Fruit fly (Drosophila melanogaster) whole organism, prepupa: ENCODE results near the gene Tusp.

Source experiments
- Blimp-1 ChIP-seq: fragments of 200-800 bp; sonication (Bioruptor generic); optimal IDR thresholded peaks from 3 replicates; lab custom pipeline; 2017; ENCODE audit warnings: missing biosample characterization, missing genetic modification characterization, mild to moderate bottlenecking, moderate library complexity, missing genetic modification reagents
- CG10631 ChIP-seq: fragments of 200-800 bp; sonication (Bioruptor generic); optimal IDR thresholded peaks from 2 replicates; lab custom pipeline; 2016; ENCODE audit warnings: missing biosample characterization, missing genetic modification characterization
- CG10669 ChIP-seq: fragments of 200-800 bp; sonication (Bioruptor generic); optimal IDR thresholded peaks from 3 replicates; lab custom pipeline; 2018; ENCODE audit warnings: missing biosample characterization, mild to moderate bottlenecking, missing genetic modification characterization, moderate library complexity
- CG11294 ChIP-seq: fragments of 200-800 bp; sonication (Bioruptor generic); IDR thresholded peaks from 2 replicates; pipeline ENCODE4 v1.3.6; 2022; ENCODE audit warnings: missing biosample characterization, missing genetic modification characterization
- CG11762 ChIP-seq: fragments of 200-800 bp; sonication (Bioruptor generic); optimal IDR thresholded peaks from 3 replicates; lab custom pipeline; 2016; ENCODE audit warnings: missing biosample characterization, missing genetic modification characterization; ENCODE audit not compliant: insufficient read depth
- CG11902 ChIP-seq: fragments of 200-800 bp; sonication (Bioruptor generic); optimal IDR thresholded peaks from 3 replicates; lab custom pipeline; 2016; ENCODE audit warnings: missing biosample characterization, missing genetic modification characterization
- CG15336 ChIP-seq: fragments of 200-800 bp; sonication (Bioruptor generic); IDR thresholded peaks from 2 replicates; pipeline ENCODE4 v1.3.6; 2022; ENCODE audit warnings: missing biosample characterization, missing genetic modification characterization
- CG1621 ChIP-seq: fragments of 200-800 bp; sonication (Bioruptor generic); optimal IDR thresholded peaks from 3 replicates; lab custom pipeline; 2018; ENCODE audit warnings: missing biosample characterization, mild to moderate bottlenecking, missing genetic modification characterization
- CG16779 ChIP-seq: fragments of 200-800 bp; sonication (Bioruptor generic); optimal IDR thresholded peaks from 3 replicates; lab custom pipeline; 2017; ENCODE audit warnings: missing biosample characterization, mild to moderate bottlenecking, missing genetic modification characterization
- CG3032 ChIP-seq: fragments of 200-800 bp; optimal IDR thresholded peaks from 2 replicates; lab custom pipeline; 2019; ENCODE audit warnings: missing biosample characterization, mild to moderate bottlenecking, missing genetic modification characterization, moderate library complexity
- CG31627 ChIP-seq: fragments of 200-800 bp; sonication (Bioruptor generic); optimal IDR thresholded peaks from 3 replicates; lab custom pipeline; 2016; ENCODE audit warnings: missing biosample characterization, missing genetic modification characterization
- CG32006 ChIP-seq: fragments of 200-800 bp; sonication (Bioruptor generic); optimal IDR thresholded peaks from 3 replicates; lab custom pipeline; 2017; ENCODE audit warnings: missing biosample characterization, mild to moderate bottlenecking, missing genetic modification characterization
- CG34406 ChIP-seq: fragments of 200-800 bp; sonication (Bioruptor generic); optimal IDR thresholded peaks from 3 replicates; lab custom pipeline; 2016; ENCODE audit warnings: missing biosample characterization, missing genetic modification characterization
- CG3919 ChIP-seq: fragments of 200-800 bp; sonication (Bioruptor generic); optimal IDR thresholded peaks from 3 replicates; lab custom pipeline; 2016; ENCODE audit warnings: missing biosample characterization, missing genetic modification characterization
- CG4318 ChIP-seq: fragments of 200-800 bp; sonication (Bioruptor generic); optimal IDR thresholded peaks from 3 replicates; lab custom pipeline; 2017; ENCODE audit warnings: missing biosample characterization, mild to moderate bottlenecking, missing genetic modification characterization
- CG6163 ChIP-seq: fragments of 200-800 bp; sonication (Bioruptor generic); IDR thresholded peaks from 3 replicates; pipeline ENCODE4 v1.3.6; 2022; ENCODE audit warnings: missing biosample characterization, missing genetic modification characterization
- CG6276 ChIP-seq: fragments of 200-800 bp; sonication (Bioruptor generic); optimal IDR thresholded peaks from 2 replicates; lab custom pipeline; 2017; ENCODE audit warnings: missing biosample characterization, mild to moderate bottlenecking, missing genetic modification characterization
- CG6792 ChIP-seq: fragments of 200-800 bp; sonication (Bioruptor generic); optimal IDR thresholded peaks from 3 replicates; lab custom pipeline; 2016; ENCODE audit warnings: missing biosample characterization, missing genetic modification characterization
- CG6808 ChIP-seq: fragments of 200-800 bp; sonication (Bioruptor generic); optimal IDR thresholded peaks from 3 replicates; lab custom pipeline; 2017; ENCODE audit warnings: missing biosample characterization, missing genetic modification characterization, mild to moderate bottlenecking, moderate library complexity, missing genetic modification reagents
- CG6854 ChIP-seq: fragments of 200-800 bp; sonication (Bioruptor generic); optimal IDR thresholded peaks from 2 replicates; lab custom pipeline; 2017; ENCODE audit warnings: missing biosample characterization, mild to moderate bottlenecking, missing genetic modification characterization
- CG7368 ChIP-seq: fragments of 200-800 bp; sonication (Bioruptor generic); optimal IDR thresholded peaks from 3 replicates; lab custom pipeline; 2016; ENCODE audit warnings: missing biosample characterization, missing genetic modification characterization
- CG8319 ChIP-seq: fragments of 200-800 bp; sonication (Bioruptor generic); optimal IDR thresholded peaks from 3 replicates; lab custom pipeline; 2016; ENCODE audit warnings: missing biosample characterization, missing genetic modification characterization
- CG8632 ChIP-seq: fragments of 200-800 bp; sonication (Bioruptor generic); optimal IDR thresholded peaks from 3 replicates; lab custom pipeline; 2016; ENCODE audit warnings: missing biosample characterization, missing genetic modification characterization
- CG9139 ChIP-seq: fragments of 200-800 bp; sonication (Bioruptor generic); optimal IDR thresholded peaks from 3 replicates; lab custom pipeline; 2017; ENCODE audit warnings: missing biosample characterization, mild to moderate bottlenecking, missing genetic modification characterization
- Eip75B ChIP-seq: fragments of 200-800 bp; sonication (Bioruptor generic); optimal IDR thresholded peaks from 3 replicates; lab custom pipeline; 2016; ENCODE audit warnings: missing biosample characterization, missing genetic modification characterization
- Ets21C ChIP-seq: fragments of 200-800 bp; sonication (Bioruptor generic); optimal IDR thresholded peaks from 3 replicates; lab custom pipeline; 2016; ENCODE audit warnings: missing biosample characterization, missing genetic modification characterization
- Ets96B ChIP-seq: fragments of 200-800 bp; optimal IDR thresholded peaks from 2 replicates; lab custom pipeline; 2019; ENCODE audit warnings: missing biosample characterization, mild to moderate bottlenecking, missing genetic modification characterization, moderate library complexity
- Hr38 ChIP-seq: sonication (Bioruptor generic); optimal IDR thresholded peaks from 2 replicates; lab custom pipeline; 2016; ENCODE audit warnings: missing biosample characterization, missing genetic modification characterization
- Hr39 ChIP-seq: fragments of 200-800 bp; sonication (Bioruptor generic); optimal IDR thresholded peaks from 2 replicates; lab custom pipeline; 2016; ENCODE audit warnings: missing biosample characterization, missing genetic modification characterization
- Met ChIP-seq: fragments of 200-800 bp; sonication (Bioruptor generic); optimal IDR thresholded peaks from 3 replicates; lab custom pipeline; 2016; ENCODE audit warnings: missing biosample characterization, missing genetic modification characterization
- OdsH ChIP-seq: fragments of 200-800 bp; sonication (Bioruptor generic); optimal IDR thresholded peaks from 3 replicates; lab custom pipeline; 2016; ENCODE audit warnings: missing biosample characterization, missing genetic modification characterization
- Smox ChIP-seq: fragments of 200-800 bp; sonication (Bioruptor generic); optimal IDR thresholded peaks from 3 replicates; lab custom pipeline; 2016; ENCODE audit warnings: missing biosample characterization, missing genetic modification characterization
- Sox102F ChIP-seq: fragments of 200-800 bp; sonication (Bioruptor generic); optimal IDR thresholded peaks from 2 replicates; lab custom pipeline; 2016; ENCODE audit warnings: missing biosample characterization, mild to moderate bottlenecking, missing genetic modification characterization
- Sox14 ChIP-seq: fragments of 200-800 bp; sonication (Bioruptor generic); optimal IDR thresholded peaks from 3 replicates; lab custom pipeline; 2016; ENCODE audit warnings: missing biosample characterization, missing genetic modification characterization
- Sox15 ChIP-seq: fragments of 200-800 bp; sonication (Bioruptor generic); optimal IDR thresholded peaks from 3 replicates; lab custom pipeline; 2016; ENCODE audit warnings: missing biosample characterization, missing genetic modification characterization
- achi ChIP-seq: fragments of 200-800 bp; sonication (Bioruptor generic); optimal IDR thresholded peaks from 3 replicates; lab custom pipeline; 2016; ENCODE audit warnings: missing biosample characterization, missing genetic modification characterization
- acj6 ChIP-seq: fragments of 200-800 bp; sonication (Bioruptor generic); optimal IDR thresholded peaks from 3 replicates; lab custom pipeline; 2016; ENCODE audit warnings: missing biosample characterization, missing genetic modification characterization
- cyc ChIP-seq: fragments of 200-800 bp; sonication (Bioruptor generic); optimal IDR thresholded peaks from 3 replicates; lab custom pipeline; 2016; ENCODE audit warnings: missing biosample characterization, missing genetic modification characterization
- dac ChIP-seq: fragments of 200-800 bp; sonication (Bioruptor generic); optimal IDR thresholded peaks from 2 replicates; lab custom pipeline; 2017; ENCODE audit warnings: missing biosample characterization, mild to moderate bottlenecking, missing genetic modification characterization
- dsx ChIP-seq: fragments of 200-800 bp; optimal IDR thresholded peaks from 3 replicates; lab custom pipeline; 2019; ENCODE audit warnings: missing biosample characterization, mild to moderate bottlenecking, missing genetic modification characterization, moderate library complexity; ENCODE audit not compliant: poor library complexity, severe bottlenecking
- eg ChIP-seq: fragments of 200-800 bp; sonication (Bioruptor generic); IDR thresholded peaks from 3 replicates; pipeline ENCODE4 v1.3.6; 2022; ENCODE audit warnings: missing biosample characterization, missing genetic modification characterization
- esn ChIP-seq: fragments of 200-800 bp; sonication (Bioruptor generic); optimal IDR thresholded peaks from 2 replicates; lab custom pipeline; 2016; ENCODE audit warnings: missing biosample characterization, mild to moderate bottlenecking, missing genetic modification characterization, moderate library complexity
- fd59A ChIP-seq: fragments of 200-800 bp; sonication (Bioruptor generic); optimal IDR thresholded peaks from 2 replicates; lab custom pipeline; 2017; ENCODE audit warnings: missing biosample characterization, mild to moderate bottlenecking, missing genetic modification characterization, missing genetic modification reagents
- fd85E ChIP-seq: fragments of 200-800 bp; sonication (Bioruptor generic); optimal IDR thresholded peaks from 3 replicates; lab custom pipeline; 2016; ENCODE audit warnings: missing biosample characterization, missing genetic modification characterization
- net ChIP-seq: fragments of 200-800 bp; sonication (Bioruptor generic); optimal IDR thresholded peaks from 3 replicates; lab custom pipeline; 2016; ENCODE audit warnings: missing biosample characterization, missing genetic modification characterization
- pdm3 ChIP-seq: fragments of 200-800 bp; sonication (Bioruptor generic); optimal IDR thresholded peaks from 3 replicates; lab custom pipeline; 2016; ENCODE audit warnings: missing biosample characterization, missing genetic modification characterization
- salr ChIP-seq, 2 experiments: fragments of 200-800 bp; sonication (Bioruptor generic); optimal IDR thresholded peaks; 3 replicates each; lab custom pipeline; 2016 to 2018; ENCODE audit warnings: missing biosample characterization in 2 of 2, missing genetic modification characterization in 2 of 2, mild to moderate bottlenecking in 1 of 2
- ss ChIP-seq, 2 experiments: fragments of 200-800 bp; sonication (Bioruptor generic); optimal IDR thresholded peaks; 2 replicates in 1 of 2; 3 replicates in 1 of 2; lab custom pipeline; 2017 to 2018; ENCODE audit warnings: mild to moderate bottlenecking in 2 of 2, missing biosample characterization in 2 of 2, missing genetic modification characterization in 2 of 2, moderate library complexity in 1 of 2
- svp ChIP-seq: fragments of 200-800 bp; sonication (Bioruptor generic); peaks from one replicate; lab custom pipeline; 2016; ENCODE audit warnings: missing biosample characterization, missing genetic modification characterization
- vri ChIP-seq: fragments of 200-800 bp; sonication (Bioruptor generic); optimal IDR thresholded peaks from 3 replicates; lab custom pipeline; 2016; ENCODE audit warnings: missing biosample characterization, mild to moderate bottlenecking, missing genetic modification characterization

The Tusp gene

DNA sequence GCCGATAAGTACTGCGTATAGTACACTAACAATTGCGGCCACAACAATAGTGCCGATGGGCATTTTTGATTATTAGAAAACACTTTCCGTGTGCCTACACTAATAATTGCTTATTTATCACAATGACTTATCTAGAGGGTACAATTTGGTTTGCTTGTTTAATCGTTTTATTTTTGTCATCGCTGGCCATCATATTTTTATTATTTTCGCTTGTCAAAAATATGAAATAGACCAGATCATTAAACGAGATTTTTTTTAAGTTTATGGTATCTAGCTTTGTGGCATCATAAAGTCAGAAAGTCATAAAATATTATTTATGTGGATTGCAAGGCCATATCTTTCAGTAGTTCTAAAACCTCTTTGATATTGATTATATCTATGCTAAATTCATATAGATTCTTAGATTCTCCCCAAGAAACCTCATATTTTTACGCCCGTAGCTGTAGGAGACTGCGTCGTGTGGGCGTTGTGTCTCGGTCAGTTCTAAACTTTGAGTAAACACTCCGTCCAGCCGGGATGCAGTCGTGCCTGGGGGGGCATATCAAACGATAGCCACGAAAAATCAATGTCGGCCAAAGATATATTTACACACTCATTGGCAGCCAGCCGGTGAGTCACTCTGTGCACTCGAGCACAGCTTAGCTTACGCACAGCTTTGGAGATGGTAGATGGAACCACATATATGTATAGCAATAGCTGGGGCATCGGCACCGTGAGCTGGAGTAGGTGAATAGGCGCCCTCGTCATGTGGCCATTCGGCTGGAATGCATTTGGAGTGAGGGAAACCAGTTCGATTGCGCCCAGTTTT, 2.8 kb upstream of the Tusp start:
- peak; percentile 44 for TF ChIP-seq achi
- TF ChIP-seq CG32006 (GFP tag; lab: Kevin White, UChicago) = peak; percentile 86
- peak; percentile 27 to 74 for TF ChIP-seq salr (GFP tag; optimal IDR thresholded peaks at IDR 0.05; lab: Kevin White, UChicago)
- peak; percentile 16 for TF ChIP-seq CG1621
- no peak for TF ChIP-seq dsx (GFP tag; lab: Kevin White, UChicago)
- TF ChIP-seq Smox (GFP tag; lab: Kevin White, UChicago) = peak; percentile 37
- peak; percentile 42 for TF ChIP-seq CG3919 (GFP tag; lab: Kevin White, UChicago)
- peak; percentile 55 for TF ChIP-seq fd59A (GFP tag; lab: Kevin White, UChicago)
- peak; percentile 6 to 49 for TF ChIP-seq ss (GFP tag; optimal IDR thresholded peaks at IDR 0.05; lab: Kevin White, UChicago)
- no peak for TF ChIP-seq CG8319 (GFP tag; lab: Kevin White, UChicago)
- TF ChIP-seq OdsH (GFP tag; lab: Kevin White, UChicago) = peak; percentile 68
- peak; percentile 21 for TF ChIP-seq CG6808 (GFP tag; lab: Kevin White, UChicago)
- peak; percentile 3 for TF ChIP-seq CG3032 (tag; lab: Kevin White, UChicago)
- TF ChIP-seq CG11294 = no peak
- TF ChIP-seq cyc (GFP tag; lab: Kevin White, UChicago) = peak; percentile 23
- TF ChIP-seq CG4318 (GFP tag; lab: Kevin White, UChicago) = peak; percentile 55
- no peak for TF ChIP-seq CG11902
- TF ChIP-seq Sox15 (GFP tag; lab: Kevin White, UChicago) = peak; percentile 8
- TF ChIP-seq Sox102F (GFP tag; lab: Kevin White, UChicago) = peak; percentile 57
- peak; percentile 81 for TF ChIP-seq svp (GFP tag; lab: Kevin White, UChicago)
- peak; percentile 49 for TF ChIP-seq CG31627 (GFP tag; lab: Kevin White, UChicago)
- no peak for TF ChIP-seq fd85E
- no peak for TF ChIP-seq CG6854 (GFP tag; lab: Kevin White, UChicago)
- TF ChIP-seq Ets21C (GFP tag; lab: Kevin White, UChicago) = no peak
- peak; percentile 71 for TF ChIP-seq CG15336 (GFP tag; lab: Robert Waterston, UW)
- TF ChIP-seq CG10669 = peak; percentile 44
- TF ChIP-seq Eip75B (GFP tag; lab: Kevin White, UChicago) = peak; percentile 48
- TF ChIP-seq esn (GFP tag; lab: Kevin White, UChicago) = peak; percentile 44
- TF ChIP-seq CG6163 = peak; percentile 50; the same call in 1 of the 3 replicates
- no peak for TF ChIP-seq Hr38 (GFP tag; lab: Kevin White, UChicago)
- no peak for TF ChIP-seq CG11762
- TF ChIP-seq net (GFP tag; lab: Kevin White, UChicago) = peak; percentile 60
- peak; percentile 58 for TF ChIP-seq CG10631
- TF ChIP-seq Blimp-1 (GFP tag; lab: Kevin White, UChicago) = no peak
- TF ChIP-seq Hr39 (GFP tag; lab: Kevin White, UChicago) = peak; percentile 32
- peak; percentile 64; the same call in 2 of the 3 replicates for TF ChIP-seq eg (GFP tag; lab: Robert Waterston, UW)
- peak; percentile 14 for TF ChIP-seq CG16779
- TF ChIP-seq acj6 (GFP tag; lab: Kevin White, UChicago) = peak; percentile 58
- TF ChIP-seq CG9139 (GFP tag; lab: Kevin White, UChicago) = no peak
- peak; percentile 57 for TF ChIP-seq Met
- TF ChIP-seq CG6276 = peak; percentile 65
- TF ChIP-seq vri (GFP tag; lab: Kevin White, UChicago) = no peak
- TF ChIP-seq CG34406 (GFP tag; lab: Kevin White, UChicago) = peak; percentile 46
- TF ChIP-seq pdm3 = peak; percentile 71
- peak; percentile 38 for TF ChIP-seq CG8632 (GFP tag; lab: Kevin White, UChicago)
- peak; percentile 29 for TF ChIP-seq Ets96B (tag; lab: Kevin White, UChicago)
- TF ChIP-seq CG6792 (GFP tag; lab: Kevin White, UChicago) = peak; percentile 41
- TF ChIP-seq dac (GFP tag; lab: Kevin White, UChicago) = no peak
- TF ChIP-seq CG7368 = peak; percentile 25
- peak; percentile 70 for TF ChIP-seq Sox14
